Worm (Caenorhabditis elegans) whole organism, L4 larva: ENCODE data around the gene B0284.3.
"Not testable (repeated sequence)": the region's sequence is repeated elsewhere in the genome, so short reads cannot be mapped to it uniquely, and the experiment has no call there.

ENCODE experiments used
- D1046.2 ChIP-seq: fragments of 200-800 bp; sonication (Bioruptor generic); IDR thresholded peaks from 2 replicates; pipeline ENCODE4 v1.3.6; 2022; ENCODE audit warnings: missing genetic modification characterization, missing compliant biosample characterization
- F26F4.8 ChIP-seq: fragments of 200-800 bp; sonication (Bioruptor generic); conservative IDR thresholded peaks from 2 replicates; pipeline ENCODE4 v1.3.6; 2022; ENCODE audit warnings: missing genetic modification characterization, missing compliant biosample characterization
- F49E8.2 ChIP-seq: sonication (generic microtip); optimal IDR thresholded peaks from 2 replicates; lab custom pipeline; 2016; ENCODE audit warnings: missing compliant biosample characterization, mild to moderate bottlenecking, missing genetic modification characterization, borderline replicate concordance
- T20F7.1 ChIP-seq: fragments of 200-800 bp; sonication (Bioruptor generic); optimal IDR thresholded peaks from 2 replicates; lab custom pipeline; 2018; ENCODE audit warnings: mild to moderate bottlenecking, missing genetic modification characterization, missing compliant biosample characterization
- T26A8.4 ChIP-seq: fragments of 200-800 bp; sonication (Bioruptor generic); IDR thresholded peaks from 2 replicates; pipeline ENCODE4 v1.3.6; 2022; ENCODE audit warnings: missing genetic modification characterization, missing compliant biosample characterization
- Y105C5A.15 ChIP-seq: fragments of 200-800 bp; sonication (Bioruptor generic); IDR thresholded peaks from 2 replicates; pipeline ENCODE4 v1.3.6; 2022; ENCODE audit warnings: missing genetic modification characterization, missing compliant biosample characterization
- Y48G9A.11 ChIP-seq: fragments of 200-800 bp; sonication (Bioruptor generic); IDR thresholded peaks from 2 replicates; pipeline ENCODE4 v1.3.6; 2022; ENCODE audit warnings: missing genetic modification reagents, missing genetic modification characterization, missing compliant biosample characterization
- Y75B8A.6 ChIP-seq: fragments of 200-800 bp; sonication (Bioruptor generic); IDR thresholded peaks from 2 replicates; pipeline ENCODE4 v1.3.6; 2022; ENCODE audit warnings: missing genetic modification reagents, missing genetic modification characterization, missing compliant biosample characterization
- ZK337.2 ChIP-seq: fragments of 200-800 bp; sonication (Bioruptor generic); IDR thresholded peaks from 2 replicates; pipeline ENCODE4 v1.3.6; 2022; ENCODE audit warnings: missing genetic modification reagents, missing genetic modification characterization, missing compliant biosample characterization
- ama-1 ChIP-seq: fragments of 150-350 bp; optimal IDR thresholded peaks from 2 replicates; lab custom pipeline; 2014; ENCODE audit warnings: inconsistent platforms, mixed read lengths
- arid-1 ChIP-seq: fragments of 200-800 bp; sonication (Bioruptor generic); conservative IDR thresholded peaks from 2 replicates; pipeline ENCODE4 v1.3.6; 2022; ENCODE audit warnings: missing genetic modification reagents, missing genetic modification characterization, missing compliant biosample characterization
- ceh-44 ChIP-seq: fragments of 200-800 bp; sonication (Bioruptor generic); IDR thresholded peaks from 2 replicates; pipeline ENCODE4 v1.3.6; 2022; ENCODE audit warnings: missing genetic modification reagents, missing genetic modification characterization, missing compliant biosample characterization
- ceh-62 ChIP-seq: sonication (generic microtip); optimal IDR thresholded peaks from 2 replicates; lab custom pipeline; 2017; ENCODE audit warnings: missing biosample characterization, missing genetic modification characterization
- ctbp-1 ChIP-seq: fragments of 200-800 bp; sonication (Bioruptor generic); IDR thresholded peaks from 2 replicates; pipeline ENCODE4 v1.3.6; 2022; ENCODE audit warnings: missing genetic modification reagents, missing genetic modification characterization, missing compliant biosample characterization
- daf-16 ChIP-seq, 3 experiments: sonication (generic microtip); optimal IDR thresholded peaks; 2 replicates each; lab custom pipeline; 2016 to 2017; ENCODE audit warnings: missing genetic modification characterization in 3 of 3, missing genetic modification reagents in 3 of 3, mild to moderate bottlenecking in 2 of 3, missing compliant biosample characterization in 2 of 3, missing biosample characterization in 1 of 3, moderate library complexity in 1 of 3
- daf-19 ChIP-seq: fragments of 200-800 bp; sonication (Bioruptor generic); conservative IDR thresholded peaks from 2 replicates; pipeline ENCODE4 v1.3.6; 2022; ENCODE audit warnings: missing genetic modification characterization, missing compliant biosample characterization
- daf-8 ChIP-seq: fragments of 200-800 bp; sonication (Bioruptor generic); IDR thresholded peaks from 2 replicates; pipeline ENCODE4 v1.3.6; 2022; ENCODE audit warnings: missing genetic modification characterization, missing compliant biosample characterization
- dmd-6 ChIP-seq: fragments of 200-800 bp; sonication (Bioruptor generic); IDR thresholded peaks from 2 replicates; pipeline ENCODE4 v1.3.6; 2022; ENCODE audit warnings: missing genetic modification reagents, missing genetic modification characterization, missing compliant biosample characterization
- dmd-9 ChIP-seq: fragments of 200-800 bp; sonication (Bioruptor generic); IDR thresholded peaks from 2 replicates; pipeline ENCODE4 v1.3.6; 2022; ENCODE audit warnings: missing genetic modification reagents, missing genetic modification characterization, missing compliant biosample characterization
- dpl-1 ChIP-seq: fragments of 150-350 bp; optimal IDR thresholded peaks from 2 replicates; lab custom pipeline; 2014; ENCODE audit warnings: missing biosample characterization, missing genetic modification reagents, missing genetic modification characterization
- duxl-1 ChIP-seq: sonication (generic microtip); optimal IDR thresholded peaks from 2 replicates; lab custom pipeline; 2016; ENCODE audit warnings: mild to moderate bottlenecking, missing genetic modification characterization, moderate library complexity, missing compliant biosample characterization; ENCODE audit not compliant: poor library complexity
- fkh-10 ChIP-seq: fragments of 150-350 bp; optimal IDR thresholded peaks from 2 replicates; lab custom pipeline; 2014; ENCODE audit warnings: missing biosample characterization, missing genetic modification reagents, missing genetic modification characterization
- hmg-1.1 ChIP-seq: fragments of 200-800 bp; sonication (Bioruptor generic); IDR thresholded peaks from 2 replicates; pipeline ENCODE4 v1.3.6; 2022; ENCODE audit warnings: missing genetic modification reagents, missing genetic modification characterization, missing compliant biosample characterization
- lim-7 ChIP-seq: fragments of 200-800 bp; sonication (Bioruptor generic); IDR thresholded peaks from 2 replicates; pipeline ENCODE4 v1.3.6; 2022; ENCODE audit warnings: missing genetic modification characterization, missing compliant biosample characterization
- lin-1 ChIP-seq: fragments of 200-800 bp; sonication (Bioruptor generic); IDR thresholded peaks from 2 replicates; pipeline ENCODE4 v1.3.6; 2022; ENCODE audit warnings: missing genetic modification reagents, missing genetic modification characterization, missing compliant biosample characterization
- lin-38 ChIP-seq: fragments of 200-800 bp; sonication (Bioruptor generic); IDR thresholded peaks from 2 replicates; pipeline ENCODE4 v1.3.6; 2022; ENCODE audit warnings: missing genetic modification reagents, missing genetic modification characterization, missing compliant biosample characterization
- madf-5 ChIP-seq, 2 experiments: fragments of 200-800 bp; sonication (Bioruptor generic); IDR thresholded peaks; 2 replicates each; pipeline ENCODE4 v1.3.6; 2022; ENCODE audit warnings: missing compliant biosample characterization in 2 of 2, missing genetic modification characterization in 2 of 2
- mdt-29 ChIP-seq: fragments of 200-800 bp; sonication (Bioruptor generic); IDR thresholded peaks from 2 replicates; pipeline ENCODE4 v1.3.6; 2022; ENCODE audit warnings: missing genetic modification reagents, missing genetic modification characterization, missing compliant biosample characterization
- mes-2 ChIP-seq: sonication (generic microtip); optimal IDR thresholded peaks from 2 replicates; lab custom pipeline; 2016; ENCODE audit warnings: missing genotype, mild to moderate bottlenecking, missing genetic modification characterization, missing compliant biosample characterization; ENCODE audit not compliant: poor library complexity, severe bottlenecking
- mxl-2 ChIP-seq: fragments of 200-800 bp; sonication (Bioruptor generic); conservative IDR thresholded peaks from 2 replicates; pipeline ENCODE4 v1.3.6; 2022; ENCODE audit warnings: missing genetic modification reagents, missing genetic modification characterization, missing compliant biosample characterization
- mxl-3 ChIP-seq: fragments of 200-800 bp; sonication (Bioruptor generic); optimal IDR thresholded peaks from 2 replicates; lab custom pipeline; 2018; ENCODE audit warnings: mild to moderate bottlenecking, missing genetic modification characterization, missing compliant biosample characterization
- nhr-10 ChIP-seq: fragments of 150-350 bp; optimal IDR thresholded peaks from 2 replicates; lab custom pipeline; 2014; ENCODE audit warnings: missing biosample characterization, missing genetic modification characterization
- nhr-41 ChIP-seq: fragments of 200-800 bp; sonication (Bioruptor generic); IDR thresholded peaks from 2 replicates; pipeline ENCODE4 v1.3.6; 2022; ENCODE audit warnings: missing genetic modification reagents, missing genetic modification characterization, missing compliant biosample characterization
- nhr-42 ChIP-seq: fragments of 200-800 bp; sonication (Bioruptor generic); IDR thresholded peaks from 2 replicates; pipeline ENCODE4 v1.3.6; 2022; ENCODE audit warnings: missing genetic modification characterization, missing compliant biosample characterization
- nhr-77 ChIP-seq: fragments of 150-350 bp; optimal IDR thresholded peaks from 2 replicates; lab custom pipeline; 2014; ENCODE audit warnings: missing biosample characterization, missing genetic modification characterization
- pha-4 ChIP-seq, 2 experiments: fragments of 150-350 bp in 1 of 2; fragments of 200-800 bp in 1 of 2; sonication (Bioruptor generic) in 1 of 2; IDR thresholded peaks in 1 of 2; optimal IDR thresholded peaks in 1 of 2; 2 replicates each; pipeline versions ENCODE4 v1.3.6 to Lab custom; 2014 to 2022; ENCODE audit warnings: missing genetic modification characterization in 2 of 2, missing genetic modification reagents in 2 of 2, missing biosample characterization in 1 of 2, missing compliant biosample characterization in 1 of 2
- php-3 ChIP-seq: fragments of 200-800 bp; sonication (Bioruptor generic); IDR thresholded peaks from 2 replicates; pipeline ENCODE4 v1.3.6; 2022; ENCODE audit warnings: missing genetic modification reagents, missing genetic modification characterization, missing compliant biosample characterization
- saeg-2 ChIP-seq: fragments of 200-800 bp; sonication (Bioruptor generic); IDR thresholded peaks from 2 replicates; pipeline ENCODE4 v1.3.6; 2022; ENCODE audit warnings: missing genetic modification reagents, missing genetic modification characterization, missing compliant biosample characterization
- sdz-12 ChIP-seq: fragments of 200-800 bp; sonication (Bioruptor generic); optimal IDR thresholded peaks from 2 replicates; lab custom pipeline; 2018; ENCODE audit warnings: mild to moderate bottlenecking, missing genetic modification characterization, missing compliant biosample characterization
- snpc-1.2 ChIP-seq: fragments of 200-800 bp; sonication (Bioruptor generic); IDR thresholded peaks from 2 replicates; pipeline ENCODE4 v1.3.6; 2022; ENCODE audit warnings: missing genetic modification reagents, missing genetic modification characterization, missing compliant biosample characterization
- snpc-4 ChIP-seq: fragments of 150-350 bp; optimal IDR thresholded peaks from 2 replicates; lab custom pipeline; 2014; ENCODE audit warnings: missing biosample characterization, missing genetic modification characterization
- tra-1 ChIP-seq: fragments of 200-800 bp; sonication (Bioruptor generic); IDR thresholded peaks from 2 replicates; pipeline ENCODE4 v1.3.6; 2022; ENCODE audit warnings: missing genetic modification reagents, missing genetic modification characterization, missing compliant biosample characterization
- vab-7 ChIP-seq: fragments of 200-800 bp; sonication (Bioruptor generic); IDR thresholded peaks from 2 replicates; pipeline ENCODE4 v1.3.6; 2022; ENCODE audit warnings: missing genetic modification reagents, missing genetic modification characterization, missing compliant biosample characterization
- zag-1 ChIP-seq: fragments of 150-350 bp; optimal IDR thresholded peaks from 2 replicates; lab custom pipeline; 2014; ENCODE audit warnings: missing biosample characterization, missing genetic modification characterization
- zfp-3 ChIP-seq: fragments of 200-800 bp; sonication (Bioruptor generic); conservative IDR thresholded peaks from 2 replicates; pipeline ENCODE4 v1.3.6; 2022; ENCODE audit warnings: missing genetic modification reagents, missing genetic modification characterization, missing compliant biosample characterization

The B0284.3 gene

DNA sequence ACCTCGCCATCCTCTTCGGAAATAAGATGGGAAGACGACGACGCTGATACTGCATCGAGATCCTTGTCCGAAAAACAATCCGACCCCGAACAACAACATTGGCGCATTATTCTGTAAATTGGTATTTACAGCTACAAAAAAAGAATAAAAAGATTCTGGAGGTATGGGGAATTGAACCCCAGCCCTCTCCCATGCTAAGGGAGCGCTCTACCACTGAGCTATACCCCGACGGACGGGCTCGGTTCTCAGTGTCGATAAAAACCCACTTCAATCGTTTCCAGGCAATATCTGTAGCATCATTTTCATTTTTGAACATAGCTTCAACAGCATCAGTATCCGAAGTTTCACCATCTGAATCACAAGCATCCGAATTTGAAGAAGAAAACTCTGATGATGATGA, 49.2 kb upstream of the B0284.3 start (continued):
- no peak for TF ChIP-seq daf-8 (GFP tag; lab: Robert Waterston, UW)
- no peak for TF ChIP-seq ceh-62 (tag; lab: Kevin White, UChicago)
- TF ChIP-seq zag-1 (tag; lab: Kevin White, UChicago), result no peak
- no peak for TF ChIP-seq snpc-1.2 (GFP tag; lab: Robert Waterston, UW)
- no peak for TF ChIP-seq ama-1 (lab: Kevin White, UChicago)
- peak; percentile 32; the same call in 1 of the 2 replicates for TF ChIP-seq tra-1
- TF ChIP-seq mxl-3 (GFP tag; lab: Kevin White, UChicago), result no peak
- no peak for TF ChIP-seq nhr-10 (tag; lab: Kevin White, UChicago)
- no peak for TF ChIP-seq fkh-10 (GFP tag; lab: Kevin White, UChicago)
- peak; percentile 79 for TF ChIP-seq lim-7 (GFP tag; lab: Robert Waterston, UW)
- no peak for TF ChIP-seq nhr-77 (tag; lab: Kevin White, UChicago)
- TF ChIP-seq ZK337.2 (GFP tag; lab: Robert Waterston, UW), result no peak
- TF ChIP-seq T20F7.1 (GFP tag; lab: Kevin White, UChicago), result no peak
- TF ChIP-seq sdz-12, result peak; percentile 7
- TF ChIP-seq ceh-44, result no peak

- peak; percentile 87 for TF ChIP-seq hmg-1.1 (GFP tag; lab: Robert Waterston, UW)
- peak; percentile 76 for TF ChIP-seq zfp-3 (GFP tag; lab: Robert Waterston, UW)
- TF ChIP-seq arid-1 (GFP tag; lab: Robert Waterston, UW), result peak; percentile 92
- 0 out of 2 replicates have a peak, but pooled peaks have one; percentile 31 for TF ChIP-seq mdt-29 (GFP tag; lab: Robert Waterston, UW)
- peak; percentile 29 for TF ChIP-seq duxl-1
- peak; percentile 75 for TF ChIP-seq dmd-6 (GFP tag; lab: Robert Waterston, UW)
- 0 out of 2 replicates have a peak, but pooled peaks have one; percentile 42 for TF ChIP-seq mxl-2
- peak; percentile 79 for TF ChIP-seq php-3 (GFP tag; lab: Robert Waterston, UW)
- peak; percentile 48 for TF ChIP-seq mes-2 (tag; lab: Kevin White, UChicago)
- peak; percentile 87 for TF ChIP-seq daf-19 (GFP tag; lab: Robert Waterston, UW)
- peak; percentile 74; the same call in 1 of the 2 replicates for TF ChIP-seq Y75B8A.6 (GFP tag; lab: Robert Waterston, UW)
- TF ChIP-seq Y48G9A.11 (GFP tag; lab: Robert Waterston, UW), result peak; percentile 80
- peak; percentile 82 for TF ChIP-seq snpc-4 (tag; lab: Kevin White, UChicago)
- TF ChIP-seq snpc-1.2 (GFP tag; lab: Robert Waterston, UW), result peak; percentile 86
- peak; percentile 88 for TF ChIP-seq lim-7 (GFP tag; lab: Robert Waterston, UW)
- TF ChIP-seq pha-4 (GFP tag; IDR thresholded peaks at IDR 0.05; lab: Robert Waterston, UW), result peak; percentile 90
- TF ChIP-seq pha-4, daf-16 (tag; optimal IDR thresholded peaks at IDR 0.05; lab: Kevin White, UChicago): not testable (repeated sequence)
- peak; percentile 83 for TF ChIP-seq T26A8.4
- peak; percentile 57; the same call in 1 of the 2 replicates for TF ChIP-seq Y105C5A.15 (GFP tag; lab: Robert Waterston, UW)
- peak; percentile 49; the same call in 1 of the 2 replicates for TF ChIP-seq nhr-42 (GFP tag; lab: Robert Waterston, UW)
- TF ChIP-seq daf-16 (GFP tag; optimal IDR thresholded peaks at IDR 0.05; lab: Kevin White, UChicago), result peak in 1 of 2 experiments; percentile 8
- peak; percentile 73; the same call in 1 of the 2 replicates for TF ChIP-seq lin-1 (GFP tag; lab: Robert Waterston, UW)
- TF ChIP-seq dmd-9, result peak; percentile 69; the same call in 1 of the 2 replicates
- TF ChIP-seq vab-7 (GFP tag; lab: Robert Waterston, UW), result peak; percentile 89
- TF ChIP-seq tra-1, result peak; percentile 91
- TF ChIP-seq ceh-44, result 0 out of 2 replicates have a peak, but pooled peaks have one; percentile 40
- TF ChIP-seq ctbp-1, result peak; percentile 79
- peak; percentile 0 for TF ChIP-seq F49E8.2 (tag; lab: Kevin White, UChicago)
- TF ChIP-seq nhr-41, result 0 out of 2 replicates have a peak, but pooled peaks have one; percentile 28
- TF ChIP-seq saeg-2, result peak; percentile 69; the same call in 1 of the 2 replicates
- peak; percentile 60 to 80; a peak in 2 of 4 replicates for TF ChIP-seq madf-5 (GFP tag; IDR thresholded peaks at IDR 0.05; lab: Robert Waterston, UW)
- peak; percentile 14 for TF ChIP-seq dpl-1 (GFP tag; lab: Kevin White, UChicago)
- peak; percentile 83 for TF ChIP-seq lin-38
- TF ChIP-seq ZK337.2 (GFP tag; lab: Robert Waterston, UW), result 0 out of 2 replicates have a peak, but pooled peaks have one; percentile 6
- TF ChIP-seq D1046.2 (GFP tag; lab: Robert Waterston, UW), result peak; percentile 91
- TF ChIP-seq F26F4.8 (GFP tag; lab: Robert Waterston, UW), result peak; percentile 81
Measured at ce11 chrIII:4426711-4427218, 47.1 kb upstream of the B0284.3 start.
